Worm (Caenorhabditis elegans) whole organism, late embryonic: ENCODE results near the gene srw-127.

Experiments
- mec-3 ChIP-seq: sonication (generic microtip); optimal IDR thresholded peaks from 2 replicates; lab custom pipeline; 2016; ENCODE audit warnings: borderline replicate concordance, missing genetic modification characterization, missing compliant biosample characterization
- nhr-11 ChIP-seq: fragments of 150-350 bp; optimal IDR thresholded peaks from 2 replicates; lab custom pipeline; 2014; ENCODE audit warnings: missing biosample characterization, missing genetic modification characterization

- TF ChIP-seq nhr-11 (tag; lab: Kevin White, UChicago), result no peak
- no peak for TF ChIP-seq mec-3
Measured at ce11 chrV:7015872-7016271, 3.2 kb downstream of the srw-127 start, which contains the start of gene C33G8.13.
